Fruit fly (Drosophila melanogaster): ENCODE measurements around the gene Rbp.

Gene Rbp

dm6 chr3R:15356645-15357431 is 17.6 kb upstream of the Rbp start, which contains the start of the genes Atg4b and Hibch:
TSS of gene Atg4b (minus strand) at chr3R:15356924.
TSS of gene Hibch (plus strand) at chr3R:15357229.
- peak; percentile 90 for TF ChIP-seq CG17801 (GFP tag; optimal IDR thresholded peaks at IDR 0.05; ENCODE audit: partially characterized antibody)

- peak; percentile 65 for TF ChIP-seq CG17801 (GFP tag; optimal IDR thresholded peaks at IDR 0.05; ENCODE audit: partially characterized antibody)
These were observed 12.9 kb upstream of the Rbp start, which contains the start of the genes Cog2 and Trax for dm6 chr3R:15361490-15361889. TSS of gene Cog2 (minus strand) at chr3R:15361657. TSS of gene Trax (plus strand) at chr3R:15361692.

dm6 chr3R:15363608-15364007 is 10.8 kb upstream of the Rbp start, which contains the start of gene CG6171:
TSS of gene CG6171 (minus strand) at chr3R:15363857.
- peak; percentile 10 for TF ChIP-seq CG17801 (GFP tag; optimal IDR thresholded peaks at IDR 0.05; ENCODE audit: partially characterized antibody)

dm6 chr3R:15366839-15367238 is 7.6 kb upstream of the Rbp start:
- peak; percentile 6 for TF ChIP-seq CG17801 (GFP tag; optimal IDR thresholded peaks at IDR 0.05; ENCODE audit: partially characterized antibody)

dm6 chr3R:15367477-15367876 is 7.0 kb upstream of the Rbp start, which contains the start of gene CG34404:
TSS of gene CG34404 (minus strand) at chr3R:15367665.
- TF ChIP-seq CG17801 (GFP tag; optimal IDR thresholded peaks at IDR 0.05; ENCODE audit: partially characterized antibody) = no peak

dm6 chr3R:15369742-15370141 is 4.7 kb upstream of the Rbp start, which contains the start of gene CG14868:
TSS of gene CG14868 (minus strand) at chr3R:15369945.
- no peak for TF ChIP-seq CG17801 (GFP tag; optimal IDR thresholded peaks at IDR 0.05; ENCODE audit: partially characterized antibody)

- TF ChIP-seq CG17801 (GFP tag; optimal IDR thresholded peaks at IDR 0.05; ENCODE audit: partially characterized antibody) = peak; percentile 67
These were observed 2.6 kb upstream of the Rbp start, which contains the start of the genes Ccm3 and CG6136 for dm6 chr3R:15371833-15372232. TSS of gene Ccm3 (plus strand) at chr3R:15371957. TSS of gene CG6136 (minus strand) at chr3R:15372212.

dm6 chr3R:15375470-15375869 is 1.0 kb downstream of the Rbp start:
- TF ChIP-seq CG17801 (GFP tag; optimal IDR thresholded peaks at IDR 0.05; ENCODE audit: partially characterized antibody) = no peak

dm6 chr3R:15379071-15379470 is 4.6 kb downstream of the Rbp start:
- TF ChIP-seq CG17801 (GFP tag; optimal IDR thresholded peaks at IDR 0.05; ENCODE audit: partially characterized antibody) = no peak

dm6 chr3R:15382851-15383250 is 8.4 kb downstream of the Rbp start, which contains the start of gene h-cup:
TSS of gene h-cup (minus strand) at chr3R:15382951.
- no peak for TF ChIP-seq CG17801 (GFP tag; optimal IDR thresholded peaks at IDR 0.05; ENCODE audit: partially characterized antibody)

- no peak for TF ChIP-seq CG17801 (GFP tag; optimal IDR thresholded peaks at IDR 0.05; ENCODE audit: partially characterized antibody)
These were observed 18.9 kb downstream of the Rbp start for dm6 chr3R:15393206-15393805.

- no peak for TF ChIP-seq CG17801 (GFP tag; optimal IDR thresholded peaks at IDR 0.05; ENCODE audit: partially characterized antibody)
These were observed 28.2 kb downstream of the Rbp start for dm6 chr3R:15402654-15403053.

dm6 chr3R:15406393-15406792 is 32.0 kb downstream of the Rbp start:
- no peak for TF ChIP-seq CG17801 (GFP tag; optimal IDR thresholded peaks at IDR 0.05; ENCODE audit: partially characterized antibody)

dm6 chr3R:15407020-15407501 is 32.6 kb downstream of the Rbp start, which contains the start of gene CG6125:
TSS of gene CG6125 (minus strand) at chr3R:15407070.
- no peak for TF ChIP-seq CG17801 (GFP tag; optimal IDR thresholded peaks at IDR 0.05; ENCODE audit: partially characterized antibody)

- TF ChIP-seq CG17801 (GFP tag; optimal IDR thresholded peaks at IDR 0.05; ENCODE audit: partially characterized antibody) = peak; percentile 28
These were observed 33.8 kb downstream of the Rbp start, which contains the start of gene Atx2 for dm6 chr3R:15408131-15408731. TSS of gene Atx2 (plus strand) at chr3R:15408423.

Measured in ovary, adult (tissue).